1 fruit fly cellular context compared by ENCODE assay signal in the genomic region with DNA sequence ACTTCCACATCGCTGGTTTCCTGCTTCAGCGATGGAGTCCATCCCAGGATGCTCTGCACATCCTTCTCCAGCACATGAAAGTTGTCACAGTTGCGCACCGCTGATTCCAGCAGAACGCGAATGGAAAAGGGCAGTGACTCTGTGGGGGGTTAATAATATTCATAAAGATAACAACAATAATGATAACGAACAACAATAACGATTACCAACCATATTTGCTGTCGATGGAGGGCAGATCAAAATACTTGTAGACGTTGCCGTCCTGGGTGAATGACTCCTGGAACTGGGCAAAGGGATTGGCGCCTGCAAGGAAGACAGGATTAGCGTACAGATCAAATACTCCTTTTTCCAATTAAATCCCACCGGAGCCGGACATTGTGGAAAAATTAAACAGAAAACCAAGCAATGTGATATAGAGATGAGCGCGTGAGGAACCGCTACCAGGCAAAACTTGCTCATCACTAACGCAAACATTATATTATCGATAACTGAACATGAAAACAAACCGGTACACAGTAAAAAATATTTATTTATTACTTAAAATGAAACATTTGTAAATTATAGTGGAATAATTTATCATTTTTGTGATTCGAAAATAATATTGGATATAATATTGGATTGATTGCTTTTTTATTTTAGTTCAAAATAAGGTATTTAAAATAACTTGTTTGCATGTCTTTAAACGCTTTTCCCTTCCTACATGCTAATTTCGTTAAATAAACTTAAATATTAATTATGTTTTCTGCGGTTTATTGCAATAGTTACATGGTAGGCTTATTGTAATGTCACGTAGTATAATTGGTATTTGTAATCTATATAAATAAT.
TF ChIP-seq lines count a peak whose summit lies in the region.

A gene (minus strand): TSS at position 439 of the 825 bp plus-strand sequence.

TF ChIP-seq in whole organism, embryonic, 481 proteins besides CTCF, POLR2A, EP300 and RAD21 (continued from another document):
- TF ChIP-seq Dref (GFP tag; IDR thresholded peaks at IDR 0.05; lab: Robert Waterston, UW) (peak; percentile 81), Lpt (GFP tag; optimal IDR thresholded peaks at IDR 0.05; lab: Kevin White, UChicago) (no peak), CG3407 (GFP tag; optimal IDR thresholded peaks at IDR 0.05; lab: Kevin White, UChicago) (peak; percentile 44), CG11695 (GFP tag; IDR thresholded peaks at IDR 0.05; lab: Robert Waterston, UW) (peak; percentile 81), CG6765 (GFP tag; optimal IDR thresholded peaks at IDR 0.05; lab: Kevin White, UChicago) (peak; percentile 58), NK7.1 (GFP tag; optimal IDR thresholded peaks at IDR 0.05; lab: Kevin White, UChicago) (no peak), corto (GFP tag; optimal IDR thresholded peaks at IDR 0.05; lab: Kevin White, UChicago) (no peak), Hand (GFP tag; optimal IDR thresholded peaks at IDR 0.05; lab: Kevin White, UChicago) (peak; percentile 60), ro (GFP tag; IDR thresholded peaks at IDR 0.05; lab: Robert Waterston, UW) (no peak), jigr1 (GFP tag; IDR thresholded peaks at IDR 0.05; lab: Robert Waterston, UW) (no peak), CG2199 (GFP tag; IDR thresholded peaks at IDR 0.05; lab: Robert Waterston, UW) (no peak), CG17612 (GFP tag; IDR thresholded peaks at IDR 0.05; lab: Robert Waterston, UW) (0 out of 2 replicates have a peak, but pooled peaks have one; percentile 22), Stat92E (GFP tag; optimal IDR thresholded peaks at IDR 0.05; lab: Kevin White, UChicago) (no peak), Lhr (GFP tag; optimal IDR thresholded peaks at IDR 0.05; lab: Kevin White, UChicago) (peak; percentile 47), Hr3 (GFP tag; optimal IDR thresholded peaks at IDR 0.05; lab: Kevin White, UChicago) (peak; percentile 72), Gsc (GFP tag; IDR thresholded peaks at IDR 0.05; lab: Robert Waterston, UW) (no peak), Xrp1 (GFP tag; IDR thresholded peaks at IDR 0.05; lab: Robert Waterston, UW) (peak; percentile 76), cato (GFP tag; optimal IDR thresholded peaks at IDR 0.05; lab: Kevin White, UChicago; ENCODE audit: borderline replicate concordance) (no peak), HLH3B (GFP tag; IDR thresholded peaks at IDR 0.05; lab: Robert Waterston, UW) (peak; percentile 87), MTF-1 (GFP tag; optimal IDR thresholded peaks at IDR 0.05; lab: Kevin White, UChicago; ENCODE audit: borderline replicate concordance) (no peak), CG11504 (tag; optimal IDR thresholded peaks at IDR 0.05; lab: Kevin White, UChicago) (peak; percentile 85), CG2129 (GFP tag; IDR thresholded peaks at IDR 0.05; lab: Robert Waterston, UW; ENCODE audit: partially characterized antibody) (peak; percentile 71), D19A (tag; optimal IDR thresholded peaks at IDR 0.05; lab: Kevin White, UChicago) (peak; percentile 78), CG7271 (tag; optimal IDR thresholded peaks at IDR 0.05; lab: Kevin White, UChicago) (peak; percentile 80), CG3995 (GFP tag; optimal IDR thresholded peaks at IDR 0.05; lab: Kevin White, UChicago) (peak; percentile 61), Fer2 (tag; optimal IDR thresholded peaks at IDR 0.05; lab: Kevin White, UChicago) (peak; percentile 37), CG11398 (GFP tag; optimal IDR thresholded peaks at IDR 0.05; lab: Kevin White, UChicago) (no peak)
